Worm (Caenorhabditis elegans) whole organism, L2 larva: Measurements from ENCODE around the gene nhr-172.
"Not testable (repeated sequence)": the region's sequence is repeated elsewhere in the genome, so short reads cannot be mapped to it uniquely, and the experiment has no call there.

Source experiments
- C34F6.9 ChIP-seq: fragments of 150-350 bp; optimal IDR thresholded peaks from 2 replicates; lab custom pipeline; 2014; ENCODE audit warnings: missing biosample characterization, missing genetic modification characterization
- R02D3.7 ChIP-seq: fragments of 150-350 bp; optimal IDR thresholded peaks from 2 replicates; lab custom pipeline; 2014; ENCODE audit warnings: missing biosample characterization, missing genetic modification characterization
- Y55F3AM.14 ChIP-seq: fragments of 200-800 bp; sonication (Bioruptor generic); optimal IDR thresholded peaks from 2 replicates; lab custom pipeline; 2018; ENCODE audit warnings: mild to moderate bottlenecking, missing genetic modification characterization, missing compliant biosample characterization
- alr-1 ChIP-seq: fragments of 150-350 bp; optimal IDR thresholded peaks from 2 replicates; lab custom pipeline; 2014; ENCODE audit warnings: missing biosample characterization, missing genetic modification characterization
- aly-2 ChIP-seq: fragments of 150-350 bp; optimal IDR thresholded peaks from 2 replicates; lab custom pipeline; 2014; ENCODE audit warnings: missing biosample characterization, missing genetic modification characterization
- ama-1 ChIP-seq: fragments of 150-350 bp; optimal IDR thresholded peaks from 2 replicates; lab custom pipeline; 2018; ENCODE audit warnings: inconsistent platforms
- blmp-1 ChIP-seq: sonication (generic microtip); optimal IDR thresholded peaks from 2 replicates; lab custom pipeline; 2017; ENCODE audit warnings: missing genetic modification characterization, mild to moderate bottlenecking, missing compliant biosample characterization, antibody characterized with exemption, moderate library complexity; ENCODE audit not compliant: insufficient read depth
- crh-2 ChIP-seq: sonication (generic microtip); optimal IDR thresholded peaks from 2 replicates; lab custom pipeline; 2017; ENCODE audit warnings: missing biosample characterization, missing genetic modification characterization
- egl-27 ChIP-seq: sonication (generic microtip); optimal IDR thresholded peaks from 3 replicates; lab custom pipeline; 2017; ENCODE audit warnings: missing biosample characterization, missing genetic modification reagents, missing genetic modification characterization
- elt-1 ChIP-seq: fragments of 150-350 bp; optimal IDR thresholded peaks from 2 replicates; lab custom pipeline; 2014; ENCODE audit warnings: missing biosample characterization, missing genetic modification characterization
- elt-3 ChIP-seq: sonication (generic microtip); optimal IDR thresholded peaks from 2 replicates; lab custom pipeline; 2017; ENCODE audit warnings: missing biosample characterization, missing genetic modification characterization
- lin-13 ChIP-seq: fragments of 150-350 bp; optimal IDR thresholded peaks from 2 replicates; lab custom pipeline; 2014; ENCODE audit warnings: missing biosample characterization, missing genetic modification reagents, missing genetic modification characterization
- lin-39 ChIP-seq: fragments of 150-350 bp; optimal IDR thresholded peaks from 2 replicates; lab custom pipeline; 2014; ENCODE audit warnings: missing biosample characterization, missing genetic modification reagents, missing genetic modification characterization
- lsy-2 ChIP-seq, 2 experiments: fragments of 150-350 bp in 1 of 2; sonication (generic microtip) in 1 of 2; optimal IDR thresholded peaks; 2 replicates each; lab custom pipeline; 2014 to 2017; ENCODE audit warnings: missing biosample characterization in 2 of 2, missing genetic modification characterization in 2 of 2
- mab-5 ChIP-seq: fragments of 150-350 bp; optimal IDR thresholded peaks from 2 replicates; lab custom pipeline; 2014; ENCODE audit warnings: missing biosample characterization, missing genetic modification characterization
- mbf-1 ChIP-seq: sonication (generic microtip); optimal IDR thresholded peaks from 2 replicates; lab custom pipeline; 2017; ENCODE audit warnings: missing biosample characterization, missing genetic modification characterization
- nhr-11 ChIP-seq: fragments of 150-350 bp; optimal IDR thresholded peaks from 2 replicates; lab custom pipeline; 2014; ENCODE audit warnings: missing biosample characterization, missing genetic modification characterization
- nhr-12 ChIP-seq: fragments of 150-350 bp; optimal IDR thresholded peaks from 2 replicates; lab custom pipeline; 2014; ENCODE audit warnings: missing biosample characterization, missing genetic modification characterization
- nhr-129 ChIP-seq: fragments of 150-350 bp; optimal IDR thresholded peaks from 2 replicates; lab custom pipeline; 2014; ENCODE audit warnings: missing biosample characterization, missing genetic modification characterization
- nhr-21 ChIP-seq: fragments of 150-350 bp; optimal IDR thresholded peaks from 2 replicates; lab custom pipeline; 2014; ENCODE audit warnings: missing biosample characterization, missing genetic modification characterization
- nhr-23 ChIP-seq: fragments of 150-350 bp; optimal IDR thresholded peaks from 2 replicates; lab custom pipeline; 2014; ENCODE audit warnings: missing biosample characterization, missing genetic modification reagents, missing genetic modification characterization
- nhr-25 ChIP-seq: fragments of 150-350 bp; sonication (generic microtip); optimal IDR thresholded peaks from 3 replicates; lab custom pipeline; 2014; ENCODE audit warnings: missing biosample characterization, missing genetic modification characterization
- nhr-6 ChIP-seq: fragments of 150-350 bp; optimal IDR thresholded peaks from 2 replicates; lab custom pipeline; 2014; ENCODE audit warnings: missing biosample characterization, missing genetic modification characterization
- nhr-77 ChIP-seq: fragments of 150-350 bp; optimal IDR thresholded peaks from 2 replicates; lab custom pipeline; 2014; ENCODE audit warnings: missing biosample characterization, missing genetic modification characterization
- peb-1 ChIP-seq: fragments of 150-350 bp; optimal IDR thresholded peaks from 2 replicates; lab custom pipeline; 2014; ENCODE audit warnings: missing biosample characterization, missing genetic modification characterization
- sem-4 ChIP-seq: fragments of 150-350 bp; optimal IDR thresholded peaks from 2 replicates; lab custom pipeline; 2014; ENCODE audit warnings: missing biosample characterization, missing genetic modification reagents, missing genetic modification characterization
- sma-3 ChIP-seq: sonication (generic microtip); optimal IDR thresholded peaks from 2 replicates; lab custom pipeline; 2016; ENCODE audit warnings: missing genetic modification reagents, missing genetic modification characterization, missing compliant biosample characterization
- sma-9 ChIP-seq, 2 experiments: fragments of 150-350 bp in 1 of 2; sonication (generic microtip) in 1 of 2; optimal IDR thresholded peaks; 2 replicates each; lab custom pipeline; 2014 to 2016; ENCODE audit warnings: missing genetic modification characterization in 2 of 2, mild to moderate bottlenecking in 1 of 2, missing biosample characterization in 1 of 2, missing compliant biosample characterization in 1 of 2, missing genetic modification reagents in 1 of 2, moderate library complexity in 1 of 2
- snpc-4 ChIP-seq: fragments of 150-350 bp; optimal IDR thresholded peaks from 2 replicates; lab custom pipeline; 2014; ENCODE audit warnings: missing biosample characterization, missing genetic modification characterization
- unc-39 ChIP-seq: fragments of 150-350 bp; optimal IDR thresholded peaks from 2 replicates; lab custom pipeline; 2014; ENCODE audit warnings: missing biosample characterization, missing genetic modification characterization
- unc-62 ChIP-seq: fragments of 150-350 bp; optimal IDR thresholded peaks from 2 replicates; lab custom pipeline; 2014; ENCODE audit warnings: missing biosample characterization, missing genetic modification reagents, missing genetic modification characterization
- ztf-4 ChIP-seq: fragments of 150-350 bp; optimal IDR thresholded peaks from 2 replicates; lab custom pipeline; 2014; ENCODE audit warnings: missing biosample characterization, missing genetic modification characterization

nhr-172 gene

DNA sequence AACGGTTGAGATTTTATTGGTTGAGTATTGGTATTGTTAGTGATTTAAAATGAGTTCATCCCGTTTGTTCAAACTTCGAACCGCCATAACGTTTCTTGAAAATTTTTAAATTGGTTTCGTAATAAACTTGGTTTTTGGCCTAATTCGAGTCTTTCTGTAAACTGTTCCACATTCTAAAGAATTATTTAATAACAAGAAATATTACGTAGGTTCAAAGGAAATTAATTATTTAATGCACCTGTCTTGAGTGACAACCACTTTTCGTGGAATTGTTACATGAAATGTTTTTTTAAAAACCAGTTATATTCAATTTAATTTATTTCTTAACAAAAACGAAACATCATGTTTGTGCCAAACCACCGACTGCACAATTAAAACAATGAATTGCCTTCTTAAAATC lies 7.6 kb upstream of the nhr-172 start:
- TF ChIP-seq nhr-25 (tag; lab: Kevin White, UChicago): no peak

DNA sequence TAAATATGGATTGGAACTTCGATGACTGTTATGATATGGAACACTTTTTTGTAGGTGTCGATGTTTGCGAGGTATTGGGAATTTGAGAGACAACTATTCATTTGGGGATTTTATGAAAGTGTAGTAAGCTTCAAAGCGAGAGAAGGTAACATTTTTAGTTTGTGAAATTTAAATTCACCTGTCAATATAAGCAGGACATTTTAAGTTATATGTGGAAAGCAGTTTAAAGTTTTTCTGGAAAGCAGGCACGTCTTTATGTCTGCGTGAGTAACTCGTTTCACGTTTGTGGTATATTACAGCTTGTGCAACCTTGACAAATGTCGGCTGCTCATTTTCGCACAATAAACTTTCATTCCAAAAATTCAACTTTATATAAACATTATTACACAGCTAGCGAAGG lies 4.5 kb upstream of the nhr-172 start, which contains the start of gene srh-229:
srh-229 (minus strand) TSS at position 101 of the 400 bp plus-strand sequence.
- TF ChIP-seq ama-1 (lab: Kevin White, UChicago) (no peak), lsy-2 (tag; optimal IDR thresholded peaks at IDR 0.05; lab: Kevin White, UChicago) (no peak), peb-1 (tag; lab: Kevin White, UChicago) (no peak), mbf-1 (tag; lab: Kevin White, UChicago) (no peak), nhr-77 (tag; lab: Kevin White, UChicago) (no peak), nhr-129 (tag; lab: Kevin White, UChicago) (no peak), lin-39 (no peak), sem-4 (tag; lab: Kevin White, UChicago) (no peak), ztf-4 (tag; lab: Kevin White, UChicago) (no peak), crh-2 (tag; lab: Kevin White, UChicago) (no peak), nhr-6 (no peak), sma-3 (no peak), nhr-21 (no peak), aly-2 (tag; lab: Kevin White, UChicago) (no peak), C34F6.9 (tag; lab: Kevin White, UChicago) (no peak), nhr-23 (tag; lab: Kevin White, UChicago) (no peak)

DNA sequence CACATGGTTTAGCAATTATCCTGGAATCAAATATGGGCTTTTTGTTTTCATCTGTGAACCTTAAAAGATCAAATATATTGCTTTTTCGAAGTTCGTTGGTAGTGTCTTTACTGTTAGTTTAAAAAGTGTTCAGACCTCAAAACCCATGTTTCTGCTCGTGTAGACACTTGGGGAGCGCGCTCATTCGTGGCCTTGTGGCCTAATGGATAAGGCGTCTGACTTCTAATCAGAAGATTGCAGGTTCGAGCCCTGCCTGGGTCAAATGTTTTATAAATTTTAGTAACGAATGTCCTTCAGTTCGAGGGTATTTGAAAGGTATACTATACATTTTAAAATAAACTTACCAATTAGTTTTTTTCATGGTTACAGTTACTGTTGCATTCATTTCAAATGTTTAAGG lies 2.6 kb upstream of the nhr-172 start:
- TF ChIP-seq blmp-1 (tag; lab: Kevin White, UChicago) (no peak), mbf-1 (tag; lab: Kevin White, UChicago) (no peak), nhr-12 (no peak), nhr-23 (tag; lab: Kevin White, UChicago) (no peak), nhr-21 (peak; percentile 10), elt-1 (tag; lab: Kevin White, UChicago) (no peak), sem-4 (tag; lab: Kevin White, UChicago) (no peak), unc-62 (GFP tag; lab: Kevin White, UChicago) (no peak), mab-5 (tag; lab: Kevin White, UChicago) (no peak), nhr-11 (tag; lab: Kevin White, UChicago) (no peak), lin-39 (no peak), unc-39 (tag; lab: Kevin White, UChicago) (no peak), elt-3 (tag; lab: Kevin White, UChicago) (no peak), nhr-25 (tag; lab: Kevin White, UChicago) (no peak), sma-9 (GFP tag; optimal IDR thresholded peaks at IDR 0.05; lab: Kevin White, UChicago) (peak; percentile 34), sma-9 (tag; optimal IDR thresholded peaks at IDR 0.05; lab: Kevin White, UChicago) (no peak)

DNA sequence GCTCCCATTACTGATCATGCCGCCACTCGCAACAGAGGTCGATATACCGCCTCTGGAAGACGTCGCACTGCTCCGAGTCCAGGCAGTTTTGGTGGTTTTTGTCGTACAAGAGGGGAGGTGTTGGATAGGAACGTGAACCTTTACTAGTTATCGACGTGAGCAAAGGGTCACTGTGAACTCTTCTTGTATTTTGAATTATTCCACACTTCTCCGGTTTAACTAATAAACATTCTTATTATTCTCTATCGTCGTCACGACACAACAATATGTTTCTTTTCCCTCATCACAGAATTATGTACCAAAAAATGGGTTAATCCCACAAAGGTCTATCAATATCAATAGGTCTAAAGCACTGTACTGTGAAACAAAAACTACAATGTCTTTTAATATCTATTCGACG lies 2.7 kb downstream of the nhr-172 start, which contains the start of gene nhr-171:
nhr-171 (plus strand) TSS at position 301 of the 400 bp plus-strand sequence.
- TF ChIP-seq lin-13 (GFP tag; lab: Kevin White, UChicago); nhr-25 (tag; lab: Kevin White, UChicago); egl-27 (tag; lab: Kevin White, UChicago): not testable (repeated sequence)

DNA sequence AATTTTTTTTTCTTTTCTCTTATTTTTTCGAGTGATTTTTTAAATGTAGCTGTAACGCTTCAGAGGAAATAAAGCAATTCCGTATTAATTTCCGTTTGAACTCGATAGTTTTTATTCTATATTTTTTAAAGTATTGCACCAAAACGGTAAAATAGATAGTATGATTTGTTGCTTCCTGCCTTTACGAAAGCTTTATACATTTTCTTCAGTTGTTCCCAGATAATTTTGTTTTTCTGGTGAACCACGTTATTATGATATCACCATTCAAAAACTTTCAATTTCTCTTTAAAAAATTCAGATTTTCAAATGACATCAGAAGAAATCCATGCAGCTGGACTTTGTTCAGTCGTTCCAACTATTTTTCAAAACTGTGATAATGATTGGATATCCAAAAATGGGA lies 6.1 kb downstream of the nhr-172 start, which contains the start of gene srb-18:
srb-18 (plus strand) TSS at position 301 of the 400 bp plus-strand sequence.
- no peak for TF ChIP-seq elt-1 (tag; lab: Kevin White, UChicago)
- TF ChIP-seq mab-5 (tag; lab: Kevin White, UChicago): no peak
- TF ChIP-seq ztf-4 (tag; lab: Kevin White, UChicago): no peak
- TF ChIP-seq mbf-1 (tag; lab: Kevin White, UChicago): no peak
- no peak for TF ChIP-seq blmp-1 (tag; lab: Kevin White, UChicago)
- no peak for TF ChIP-seq nhr-21
- TF ChIP-seq snpc-4 (tag; lab: Kevin White, UChicago): no peak
- no peak for TF ChIP-seq lin-39
- no peak for TF ChIP-seq nhr-25 (tag; lab: Kevin White, UChicago)
- TF ChIP-seq Y55F3AM.14 (GFP tag; lab: Kevin White, UChicago): no peak
- no peak for TF ChIP-seq lsy-2 (tag; optimal IDR thresholded peaks at IDR 0.05; lab: Kevin White, UChicago)
- TF ChIP-seq aly-2 (tag; lab: Kevin White, UChicago): no peak
- no peak for TF ChIP-seq crh-2 (tag; lab: Kevin White, UChicago)
- TF ChIP-seq R02D3.7 (tag; lab: Kevin White, UChicago): no peak
- TF ChIP-seq sem-4 (tag; lab: Kevin White, UChicago): no peak
- TF ChIP-seq alr-1 (tag; lab: Kevin White, UChicago): no peak
- no peak for TF ChIP-seq ama-1 (lab: Kevin White, UChicago)
